Fruit fly (Drosophila melanogaster) whole organism, embryonic: Measurements from ENCODE around the gene TrpRS.
A peak's percentile ranks its signal among the peaks of the same experiment; 100 is the strongest.

Experiments used
- Atf-2 ChIP-seq: fragments of 200-800 bp; sonication (Bioruptor generic); optimal IDR thresholded peaks from 2 replicates; lab custom pipeline; 2016; ENCODE audit warnings: missing biosample characterization, missing genetic modification characterization
- Bdp1 ChIP-seq: fragments of 200-800 bp; sonication (Bioruptor generic); optimal IDR thresholded peaks from 3 replicates; lab custom pipeline; 2016; ENCODE audit warnings: missing biosample characterization, missing genetic modification characterization
- Blimp-1 ChIP-seq: fragments of 200-800 bp; sonication (Bioruptor generic); optimal IDR thresholded peaks from 3 replicates; lab custom pipeline; 2018; ENCODE audit warnings: missing biosample characterization, missing genetic modification characterization, mild to moderate bottlenecking, moderate library complexity, missing genetic modification reagents
- CG13296 ChIP-seq: fragments of 200-800 bp; sonication (Bioruptor generic); optimal IDR thresholded peaks from 3 replicates; lab custom pipeline; 2018; ENCODE audit warnings: missing biosample characterization, mild to moderate bottlenecking, missing genetic modification characterization
- CG13775 ChIP-seq: fragments of 200-800 bp; sonication (Bioruptor generic); optimal IDR thresholded peaks from 3 replicates; lab custom pipeline; 2017; ENCODE audit warnings: missing biosample characterization, mild to moderate bottlenecking, missing genetic modification characterization
- CG14014 ChIP-seq: fragments of 200-800 bp; sonication (Bioruptor generic); IDR thresholded peaks from 2 replicates; pipeline ENCODE4 v1.3.6; 2022; ENCODE audit warnings: missing biosample characterization, missing genetic modification characterization
- CG14441 ChIP-seq: fragments of 200-800 bp; sonication (Bioruptor generic); IDR thresholded peaks from 2 replicates; pipeline ENCODE4 v1.3.6; 2022; ENCODE audit warnings: missing biosample characterization, missing genetic modification characterization
- CG14710 ChIP-seq: fragments of 200-800 bp; sonication (Bioruptor generic); optimal IDR thresholded peaks from 3 replicates; lab custom pipeline; 2019; ENCODE audit warnings: missing biosample characterization, mild to moderate bottlenecking, missing genetic modification characterization, moderate library complexity
- CG15479 ChIP-seq: fragments of 200-800 bp; sonication (Bioruptor generic); optimal IDR thresholded peaks from 3 replicates; lab custom pipeline; 2019; ENCODE audit warnings: missing biosample characterization, mild to moderate bottlenecking, missing genetic modification characterization, moderate library complexity
- CG1647 ChIP-seq: fragments of 200-800 bp; sonication (Bioruptor generic); optimal IDR thresholded peaks from 3 replicates; lab custom pipeline; 2016; ENCODE audit warnings: missing biosample characterization, missing genetic modification characterization
- CG16815 ChIP-seq: fragments of 200-800 bp; sonication (Bioruptor generic); optimal IDR thresholded peaks from 3 replicates; lab custom pipeline; 2017; ENCODE audit warnings: missing biosample characterization, mild to moderate bottlenecking, missing genetic modification characterization
- CG17361 ChIP-seq: fragments of 200-800 bp; sonication (Bioruptor generic); IDR thresholded peaks from 3 replicates; pipeline ENCODE4 v1.3.6; 2022; ENCODE audit warnings: missing biosample characterization, missing genetic modification characterization
- CG17568 ChIP-seq: fragments of 200-800 bp; sonication (Bioruptor generic); optimal IDR thresholded peaks from 2 replicates; lab custom pipeline; 2018; ENCODE audit warnings: missing biosample characterization, mild to moderate bottlenecking, missing genetic modification characterization, moderate library complexity
- CG1792 ChIP-seq: fragments of 200-800 bp; sonication (Bioruptor generic); optimal IDR thresholded peaks from 2 replicates; lab custom pipeline; 2016; ENCODE audit warnings: missing biosample characterization, missing genetic modification characterization
- CG2875 ChIP-seq: fragments of 200-800 bp; sonication (Bioruptor generic); optimal IDR thresholded peaks from 2 replicates; lab custom pipeline; 2017; ENCODE audit warnings: missing biosample characterization, mild to moderate bottlenecking, missing genetic modification characterization, missing genetic modification reagents
- CG3847 ChIP-seq: fragments of 200-800 bp; sonication (Bioruptor generic); IDR thresholded peaks from 2 replicates; pipeline ENCODE4 v1.3.6; 2022; ENCODE audit warnings: missing biosample characterization, missing genetic modification characterization
- CG6272 ChIP-seq: fragments of 200-800 bp; sonication (Bioruptor generic); IDR thresholded peaks from 2 replicates; pipeline ENCODE4 v1.3.6; 2022; ENCODE audit warnings: missing biosample characterization, missing genetic modification characterization
- CG6765 ChIP-seq: fragments of 200-800 bp; sonication (Bioruptor generic); optimal IDR thresholded peaks from 3 replicates; lab custom pipeline; 2017; ENCODE audit warnings: missing biosample characterization, mild to moderate bottlenecking, missing genetic modification characterization
- CG6813 ChIP-seq: fragments of 200-800 bp; sonication (Bioruptor generic); optimal IDR thresholded peaks from 2 replicates; lab custom pipeline; 2017; ENCODE audit warnings: missing biosample characterization, missing genetic modification characterization, mild to moderate bottlenecking, moderate library complexity, missing genetic modification reagents
- CG7372 ChIP-seq: fragments of 200-800 bp; sonication (Bioruptor generic); IDR thresholded peaks from 2 replicates; pipeline ENCODE4 v1.3.6; 2022; ENCODE audit warnings: missing biosample characterization, missing genetic modification characterization
- CG7963 ChIP-seq: fragments of 200-800 bp; sonication (Bioruptor generic); IDR thresholded peaks from 3 replicates; pipeline ENCODE4 v1.3.6; 2022; ENCODE audit warnings: missing biosample characterization, missing genetic modification characterization; ENCODE audit not compliant: partially characterized antibody
- CHES-1-like ChIP-seq: fragments of 200-800 bp; sonication (Bioruptor generic); optimal IDR thresholded peaks from 2 replicates; lab custom pipeline; 2016; ENCODE audit warnings: missing biosample characterization, missing genetic modification characterization
- CoRest ChIP-seq: fragments of 200-800 bp; sonication (Bioruptor generic); optimal IDR thresholded peaks from 3 replicates; lab custom pipeline; 2018; ENCODE audit warnings: missing biosample characterization, mild to moderate bottlenecking, missing genetic modification characterization, moderate library complexity
- Dbx ChIP-seq: fragments of 200-800 bp; sonication (Bioruptor generic); IDR thresholded peaks from 3 replicates; pipeline ENCODE4 v1.3.6; 2022; ENCODE audit warnings: missing biosample characterization, missing genetic modification characterization
- Doc3 ChIP-seq: fragments of 200-800 bp; sonication (Bioruptor generic); IDR thresholded peaks from 3 replicates; pipeline ENCODE4 v1.3.6; 2022; ENCODE audit warnings: missing biosample characterization, missing genetic modification characterization; ENCODE audit not compliant: partially characterized antibody
- Dref ChIP-seq: fragments of 200-800 bp; sonication (Bioruptor generic); IDR thresholded peaks from 2 replicates; pipeline ENCODE4 v1.3.6; 2022; ENCODE audit warnings: missing biosample characterization, missing genetic modification characterization
- HLH54F ChIP-seq: fragments of 200-800 bp; sonication (Bioruptor generic); optimal IDR thresholded peaks from 3 replicates; lab custom pipeline; 2016; ENCODE audit warnings: missing biosample characterization, missing genetic modification characterization
- Hr51 ChIP-seq, 2 experiments: fragments of 200-800 bp; sonication (Bioruptor generic); optimal IDR thresholded peaks; 2 replicates in 1 of 2; 3 replicates in 1 of 2; lab custom pipeline; 2016 to 2018; ENCODE audit warnings: missing biosample characterization in 2 of 2, missing genetic modification characterization in 2 of 2, mild to moderate bottlenecking in 1 of 2, moderate library complexity in 1 of 2
- Hsf ChIP-seq: fragments of 200-800 bp; sonication (Bioruptor generic); optimal IDR thresholded peaks from 3 replicates; lab custom pipeline; 2016; ENCODE audit warnings: missing biosample characterization, missing genetic modification characterization
- Med ChIP-seq: fragments of 200-800 bp; sonication (Bioruptor generic); peaks from one replicate; lab custom pipeline; 2016; ENCODE audit warnings: missing biosample characterization, missing genetic modification characterization, mild to moderate bottlenecking, inconsistent platforms, moderate library complexity
- Nf-YA ChIP-seq: fragments of 200-800 bp; sonication (Bioruptor generic); IDR thresholded peaks from 2 replicates; pipeline ENCODE4 v1.3.6; 2022; ENCODE audit warnings: missing biosample characterization, missing genetic modification characterization
- Poxn ChIP-seq: fragments of 200-800 bp; sonication (Bioruptor generic); IDR thresholded peaks from 2 replicates; pipeline ENCODE4 v1.3.6; 2022; ENCODE audit warnings: missing biosample characterization, missing genetic modification characterization
- Rfx ChIP-seq: fragments of 200-800 bp; sonication (Bioruptor generic); IDR thresholded peaks from 2 replicates; pipeline ENCODE4 v1.3.6; 2022; ENCODE audit warnings: missing biosample characterization, missing genetic modification characterization
- Rx ChIP-seq: fragments of 200-800 bp; sonication (Bioruptor generic); IDR thresholded peaks from 2 replicates; pipeline ENCODE4 v1.3.6; 2022; ENCODE audit warnings: missing biosample characterization, missing genetic modification characterization
- Ssrp ChIP-seq: fragments of 200-800 bp; sonication (Bioruptor generic); optimal IDR thresholded peaks from 2 replicates; lab custom pipeline; 2018; ENCODE audit warnings: missing biosample characterization, mild to moderate bottlenecking, missing genetic modification characterization, moderate library complexity
- Xrp1 ChIP-seq: fragments of 200-800 bp; sonication (Bioruptor generic); IDR thresholded peaks from 2 replicates; pipeline ENCODE4 v1.3.6; 2022; ENCODE audit warnings: missing biosample characterization, missing genetic modification characterization
- abd-A ChIP-seq: fragments of 200-800 bp; sonication (Bioruptor generic); optimal IDR thresholded peaks from 3 replicates; lab custom pipeline; 2019; ENCODE audit warnings: missing biosample characterization, mild to moderate bottlenecking, missing genetic modification characterization, moderate library complexity
- crc ChIP-seq: fragments of 200-800 bp; sonication (Bioruptor generic); optimal IDR thresholded peaks from 2 replicates; lab custom pipeline; 2016; ENCODE audit warnings: missing biosample characterization, missing genetic modification characterization
- dan ChIP-seq: fragments of 200-800 bp; sonication (Bioruptor generic); IDR thresholded peaks from 2 replicates; pipeline ENCODE4 v1.3.6; 2022; ENCODE audit warnings: missing biosample characterization, missing genetic modification characterization
- disco-r ChIP-seq: fragments of 200-800 bp; sonication (Bioruptor generic); optimal IDR thresholded peaks from 2 replicates; lab custom pipeline; 2016; ENCODE audit warnings: missing biosample characterization, missing genetic modification characterization
- ems ChIP-seq: fragments of 200-800 bp; sonication (Bioruptor generic); optimal IDR thresholded peaks from 3 replicates; lab custom pipeline; 2016; ENCODE audit warnings: missing biosample characterization, missing genetic modification characterization
- eve ChIP-seq, 2 experiments: fragments of >200 bp; optimal IDR thresholded peaks; 2 replicates each; lab custom pipeline; 2017; ENCODE audit warnings: missing biosample characterization in 2 of 2, missing genetic modification characterization in 2 of 2
- fu2 ChIP-seq: fragments of 200-800 bp; sonication (Bioruptor generic); optimal IDR thresholded peaks from 2 replicates; lab custom pipeline; 2016; ENCODE audit warnings: missing biosample characterization, missing genetic modification characterization
- gcm2 ChIP-seq: fragments of 200-800 bp; sonication (Bioruptor generic); optimal IDR thresholded peaks from 2 replicates; lab custom pipeline; 2016; ENCODE audit warnings: missing biosample characterization, missing genetic modification characterization
- h ChIP-seq: fragments of >200 bp; optimal IDR thresholded peaks from 2 replicates; lab custom pipeline; 2017
- hth ChIP-seq: fragments of >200 bp; optimal IDR thresholded peaks from 2 replicates; lab custom pipeline; 2017; ENCODE audit warnings: inconsistent platforms
- nmo ChIP-seq: fragments of 200-800 bp; sonication (Bioruptor generic); optimal IDR thresholded peaks from 2 replicates; lab custom pipeline; 2018; ENCODE audit warnings: missing biosample characterization, mild to moderate bottlenecking, missing genetic modification characterization, moderate library complexity
- nom ChIP-seq: fragments of 200-800 bp; sonication (Bioruptor generic); optimal IDR thresholded peaks from 2 replicates; lab custom pipeline; 2017; ENCODE audit warnings: missing biosample characterization, missing genetic modification characterization, mild to moderate bottlenecking, moderate library complexity, missing genetic modification reagents
- psq ChIP-seq: fragments of 200-800 bp; sonication (Bioruptor generic); optimal IDR thresholded peaks from 2 replicates; lab custom pipeline; 2017; ENCODE audit warnings: missing biosample characterization, missing genetic modification characterization
- salm ChIP-seq: fragments of 200-800 bp; sonication (Bioruptor generic); optimal IDR thresholded peaks from 2 replicates; lab custom pipeline; 2018; ENCODE audit warnings: missing biosample characterization, mild to moderate bottlenecking, missing genetic modification characterization
- sqz ChIP-seq: fragments of 200-800 bp; sonication (Bioruptor generic); optimal IDR thresholded peaks from 3 replicates; lab custom pipeline; 2018; ENCODE audit warnings: missing biosample characterization, mild to moderate bottlenecking, missing genetic modification characterization
- z ChIP-seq: fragments of 200-800 bp; sonication (Bioruptor generic); IDR thresholded peaks from 3 replicates; pipeline ENCODE4 v1.3.6; 2022; ENCODE audit warnings: missing biosample characterization, missing genetic modification characterization

Gene TrpRS

DNA sequence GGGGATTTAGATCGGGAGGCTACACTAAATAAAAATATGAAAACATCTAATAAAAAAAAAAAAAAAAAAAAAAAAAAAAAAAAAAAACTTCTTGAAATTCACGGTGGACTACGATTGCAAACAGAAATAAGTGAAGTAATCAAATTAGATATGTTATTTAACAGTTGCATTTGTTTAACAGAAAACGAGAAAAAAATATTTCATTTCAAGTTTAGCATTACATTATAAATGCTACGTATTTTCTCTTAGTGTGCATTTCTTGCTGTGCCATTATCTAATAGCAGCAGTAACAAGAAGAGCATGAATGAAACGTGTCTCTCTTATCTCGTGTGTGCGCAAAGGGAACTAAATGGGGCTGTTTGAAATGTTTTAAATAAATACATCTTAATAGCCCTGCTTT, 41.9 kb downstream of the TrpRS start (continued):
- peak; percentile 70 for TF ChIP-seq Ssrp (tag; lab: Kevin White, UChicago)
- no peak for TF ChIP-seq hth
- peak; percentile 77 for TF ChIP-seq CG14441 (GFP tag; lab: Robert Waterston, UW)
- TF ChIP-seq abd-A (tag; lab: Kevin White, UChicago): no peak
- no peak for TF ChIP-seq CG7963 (GFP tag; lab: Robert Waterston, UW)
- TF ChIP-seq CG7372 (GFP tag; lab: Robert Waterston, UW): peak; percentile 7; the same call in 1 of the 2 replicates
- TF ChIP-seq CG14014: peak; percentile 17; the same call in 1 of the 2 replicates
- TF ChIP-seq Rx (GFP tag; lab: Robert Waterston, UW): no peak; the same call in 1 of the 2 replicates
- peak; percentile 52 for TF ChIP-seq CG6272 (GFP tag; lab: Robert Waterston, UW)
- TF ChIP-seq Rfx (GFP tag; lab: Robert Waterston, UW): peak; percentile 65
- no peak for TF ChIP-seq Dref
- TF ChIP-seq nmo (GFP tag; lab: Kevin White, UChicago): peak; percentile 48
- no peak for TF ChIP-seq Poxn (GFP tag; lab: Robert Waterston, UW)
- TF ChIP-seq CG3847 (GFP tag; lab: Robert Waterston, UW): 0 out of 2 replicates have a peak, but pooled peaks have one; percentile 24
- TF ChIP-seq gcm2: no peak
- peak; percentile 57 for TF ChIP-seq sqz (GFP tag; lab: Kevin White, UChicago)
- TF ChIP-seq HLH54F (GFP tag; lab: Kevin White, UChicago): peak; percentile 9
- peak; percentile 77 for TF ChIP-seq CG17361
- TF ChIP-seq Xrp1 (GFP tag; lab: Robert Waterston, UW): peak; percentile 83
- TF ChIP-seq CG13775 (GFP tag; lab: Kevin White, UChicago): peak; percentile 32
- TF ChIP-seq dan: no peak
- peak; percentile 59 for TF ChIP-seq CoRest (tag; lab: Kevin White, UChicago)
- peak; percentile 80 for TF ChIP-seq Blimp-1 (GFP tag; lab: Kevin White, UChicago)
- peak; percentile 67 for TF ChIP-seq Med
- peak; percentile 55 for TF ChIP-seq CG6813 (GFP tag; lab: Kevin White, UChicago)
- no peak for TF ChIP-seq eve (GFP tag; optimal IDR thresholded peaks at IDR 0.05; lab: Kevin White, UChicago)
- peak; percentile 53 for TF ChIP-seq CG14710 (tag; lab: Kevin White, UChicago)
- TF ChIP-seq Dbx (GFP tag; lab: Robert Waterston, UW): 0 out of 3 replicates have a peak, but pooled peaks have one; percentile 43
- no peak for TF ChIP-seq CG16815 (GFP tag; lab: Kevin White, UChicago)
- TF ChIP-seq Atf-2 (GFP tag; lab: Kevin White, UChicago): peak; percentile 52
- TF ChIP-seq disco-r (GFP tag; lab: Kevin White, UChicago): no peak
- peak; percentile 21 for TF ChIP-seq CG17568 (GFP tag; lab: Kevin White, UChicago)
- TF ChIP-seq crc (GFP tag; lab: Kevin White, UChicago): no peak
- peak; percentile 75 for TF ChIP-seq Hsf (GFP tag; lab: Kevin White, UChicago)
- peak; percentile 42 for TF ChIP-seq fu2 (GFP tag; lab: Kevin White, UChicago)
- no peak for TF ChIP-seq Nf-YA
- TF ChIP-seq h (lab: Kevin White, UChicago): no peak
- peak; percentile 26 for TF ChIP-seq CG1792
- TF ChIP-seq Bdp1 (GFP tag; lab: Kevin White, UChicago): no peak
- no peak for TF ChIP-seq nom (GFP tag; lab: Kevin White, UChicago)
- peak; percentile 24 for TF ChIP-seq salm
- peak in 1 of 2 experiments; percentile 77 for TF ChIP-seq Hr51 (GFP tag; optimal IDR thresholded peaks at IDR 0.05; lab: Kevin White, UChicago)
- TF ChIP-seq CG15479 (GFP tag; lab: Kevin White, UChicago): no peak
- no peak for TF ChIP-seq CHES-1-like (GFP tag; lab: Kevin White, UChicago)
- TF ChIP-seq CG6765: peak; percentile 4
- peak; percentile 70 for TF ChIP-seq psq
- peak; percentile 58 for TF ChIP-seq CG13296 (GFP tag; lab: Kevin White, UChicago)
- peak; percentile 16 for TF ChIP-seq ems (GFP tag; lab: Kevin White, UChicago)
- no peak for TF ChIP-seq CG1647 (GFP tag; lab: Kevin White, UChicago)
- TF ChIP-seq Doc3: no peak
- TF ChIP-seq CG2875: peak; percentile 56
- TF ChIP-seq z (GFP tag; lab: Robert Waterston, UW): no peak
